Worm (Caenorhabditis elegans): Measurements from ENCODE around the gene C44C10.5.

DNA sequence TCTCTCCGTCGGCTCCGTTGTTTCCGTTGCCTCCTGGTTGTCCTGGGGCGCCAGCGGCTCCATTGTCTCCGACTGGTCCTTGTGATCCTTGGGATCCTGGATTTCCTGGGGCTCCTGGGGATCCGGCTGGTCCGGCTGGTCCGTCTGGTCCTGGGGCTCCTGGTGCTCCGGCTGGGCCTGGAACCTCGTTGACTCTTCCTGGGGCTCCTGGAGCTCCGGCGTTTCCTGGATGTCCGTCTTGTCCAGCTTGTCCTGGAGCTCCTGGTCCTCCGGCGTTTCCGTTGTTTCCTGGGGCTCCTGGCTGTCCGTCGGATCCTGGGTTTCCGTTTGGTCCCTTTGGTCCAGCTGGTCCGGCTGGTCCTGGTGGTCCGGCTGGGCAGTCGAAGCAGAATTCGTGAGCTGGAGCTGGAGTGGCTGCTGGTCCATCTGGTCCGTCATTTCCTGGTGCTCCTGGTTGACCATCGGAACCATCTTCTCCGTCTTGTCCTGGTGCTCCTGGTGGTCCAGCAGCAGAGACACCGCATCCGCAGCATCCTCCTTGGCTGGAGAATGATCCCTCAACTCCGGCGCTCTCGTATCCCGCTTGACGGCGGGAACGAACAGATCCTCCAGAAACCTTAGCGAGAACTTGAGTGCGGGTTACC lies 21.2 kb downstream of the C44C10.5 start:
- no peak for TF ChIP-seq mep-1 (tag; optimal IDR thresholded peaks at IDR 0.05)
- no peak for TF ChIP-seq Y5F2A.4 (GFP tag; optimal IDR thresholded peaks at IDR 0.05)
- no peak for TF ChIP-seq lir-3 (tag; optimal IDR thresholded peaks at IDR 0.05)
- no peak for TF ChIP-seq zip-11 (GFP tag; IDR thresholded peaks at IDR 0.05)
- TF ChIP-seq ZK546.5 (tag; optimal IDR thresholded peaks at IDR 0.05), result no peak
- no peak for TF ChIP-seq lin-13 (GFP tag; optimal IDR thresholded peaks at IDR 0.05)
- TF ChIP-seq F37D6.2 (tag; optimal IDR thresholded peaks at IDR 0.05), result no peak
- TF ChIP-seq cey-2 (tag; optimal IDR thresholded peaks at IDR 0.05; ENCODE audit: borderline replicate concordance, insufficient read depth), result no peak
- TF ChIP-seq jun-1 (tag; optimal IDR thresholded peaks at IDR 0.05), result no peak
- TF ChIP-seq ama-1 (optimal IDR thresholded peaks at IDR 0.05), result no peak
- no peak for TF ChIP-seq spr-3 (GFP tag; optimal IDR thresholded peaks at IDR 0.05)
